Fruit fly (Drosophila melanogaster) S2 (cell line): ENCODE results near the gene CG32192.

Experiments used
- CG8478 ChIP-seq: fragments of >200 bp; optimal IDR thresholded peaks from 2 replicates; lab custom pipeline; 2018
- CTCF ChIP-seq, 2 experiments: fragments of >200 bp; optimal IDR thresholded peaks; 2 replicates each; lab custom pipeline; 2018

DNA sequence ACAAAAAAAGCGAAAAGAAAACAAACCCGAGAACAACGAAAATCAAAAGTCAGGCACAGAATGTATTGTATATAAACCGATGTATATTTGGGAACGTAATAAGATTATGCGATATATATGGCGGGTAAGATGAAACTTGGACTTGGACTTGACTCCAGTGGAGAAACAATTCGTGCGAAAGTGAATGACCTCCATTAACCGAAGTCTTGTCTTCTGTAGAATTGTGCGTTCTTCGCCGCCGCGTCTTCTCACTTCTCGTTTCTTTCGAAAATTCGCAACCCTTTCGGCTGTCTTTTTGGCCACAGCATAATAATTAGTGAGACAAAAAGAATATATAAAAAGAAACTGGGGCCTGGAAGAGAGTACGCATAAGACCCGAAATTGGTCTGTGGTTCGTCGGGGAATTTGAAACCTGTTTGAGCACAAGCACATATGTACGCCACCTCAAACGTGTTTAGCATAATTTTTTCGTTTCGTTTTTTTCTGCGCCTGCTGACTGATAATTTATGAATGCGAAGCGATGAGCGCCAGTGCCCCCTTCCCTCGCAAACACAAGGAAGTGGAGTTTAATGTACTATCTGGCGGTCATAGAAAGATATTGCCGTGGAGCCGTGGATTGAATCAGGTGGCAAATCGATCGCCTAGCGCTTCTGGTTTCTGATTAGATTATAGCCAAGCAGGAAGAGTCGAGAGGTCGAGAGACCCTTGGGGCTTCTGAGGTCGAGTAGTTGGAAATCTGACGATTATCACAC, 32.5 kb upstream of the CG32192 start:
- TF ChIP-seq CG8478 (lab: Kevin White, UChicago) (no peak), CTCF (optimal IDR thresholded peaks at IDR 0.05; lab: Kevin White, UChicago) (no peak)
